Fruit fly (Drosophila melanogaster) whole organism, embryonic: ENCODE data around the gene CG9240.

Experiments
- CG11398 ChIP-seq: fragments of 200-800 bp; sonication (Bioruptor generic); optimal IDR thresholded peaks from 2 replicates; lab custom pipeline; 2016; ENCODE audit warnings: missing biosample characterization, missing genetic modification characterization
- CG12391 ChIP-seq: fragments of 200-800 bp; sonication (Bioruptor generic); optimal IDR thresholded peaks from 3 replicates; lab custom pipeline; 2018; ENCODE audit warnings: missing biosample characterization, mild to moderate bottlenecking, missing genetic modification characterization, moderate library complexity
- CG15011 ChIP-seq: fragments of 200-800 bp; sonication (Bioruptor generic); optimal IDR thresholded peaks from 3 replicates; lab custom pipeline; 2018; ENCODE audit warnings: missing biosample characterization, mild to moderate bottlenecking, missing genetic modification characterization
- CG16779 ChIP-seq: fragments of 200-800 bp; sonication (Bioruptor generic); IDR thresholded peaks from 2 replicates; pipeline ENCODE4 v1.3.6; 2022; ENCODE audit warnings: missing biosample characterization, missing genetic modification characterization
- CG16815 ChIP-seq: fragments of 200-800 bp; sonication (Bioruptor generic); optimal IDR thresholded peaks from 3 replicates; lab custom pipeline; 2017; ENCODE audit warnings: missing biosample characterization, mild to moderate bottlenecking, missing genetic modification characterization
- CG16863 ChIP-seq: fragments of 200-800 bp; sonication (Bioruptor generic); optimal IDR thresholded peaks from 3 replicates; lab custom pipeline; 2016; ENCODE audit warnings: missing biosample characterization, missing genetic modification characterization
- CG32767 ChIP-seq: fragments of 200-800 bp; sonication (Bioruptor generic); IDR thresholded peaks from 2 replicates; pipeline ENCODE4 v1.3.6; 2022; ENCODE audit warnings: missing biosample characterization, missing genetic modification characterization
- CG4282 ChIP-seq: fragments of 200-800 bp; sonication (Bioruptor generic); optimal IDR thresholded peaks from 2 replicates; lab custom pipeline; 2016; ENCODE audit warnings: missing biosample characterization, missing genetic modification characterization
- CG7928 ChIP-seq: fragments of 200-800 bp; sonication (Bioruptor generic); optimal IDR thresholded peaks from 2 replicates; lab custom pipeline; 2017; ENCODE audit warnings: missing biosample characterization, mild to moderate bottlenecking, missing genetic modification characterization
- CG8281 ChIP-seq: fragments of 200-800 bp; sonication (Bioruptor generic); optimal IDR thresholded peaks from 2 replicates; lab custom pipeline; 2018; ENCODE audit warnings: missing biosample characterization, mild to moderate bottlenecking, missing genetic modification characterization, moderate library complexity
- Doc3 ChIP-seq: fragments of 200-800 bp; sonication (Bioruptor generic); IDR thresholded peaks from 3 replicates; pipeline ENCODE4 v1.3.6; 2022; ENCODE audit warnings: missing biosample characterization, missing genetic modification characterization; ENCODE audit not compliant: partially characterized antibody
- Gug ChIP-seq: fragments of 200-800 bp; sonication (Bioruptor generic); IDR thresholded peaks from 4 replicates; pipeline ENCODE4 v1.3.6; 2022; ENCODE audit warnings: missing biosample characterization, missing genetic modification characterization
- NfI ChIP-seq: fragments of 200-800 bp; sonication (Bioruptor generic); optimal IDR thresholded peaks from 3 replicates; lab custom pipeline; 2018; ENCODE audit warnings: missing biosample characterization, mild to moderate bottlenecking, missing genetic modification characterization, moderate library complexity
- gt ChIP-seq: fragments of 200-800 bp; sonication (Bioruptor generic); IDR thresholded peaks from 2 replicates; pipeline ENCODE4 v1.3.6; 2022; ENCODE audit warnings: missing biosample characterization, missing genetic modification characterization

DNA sequence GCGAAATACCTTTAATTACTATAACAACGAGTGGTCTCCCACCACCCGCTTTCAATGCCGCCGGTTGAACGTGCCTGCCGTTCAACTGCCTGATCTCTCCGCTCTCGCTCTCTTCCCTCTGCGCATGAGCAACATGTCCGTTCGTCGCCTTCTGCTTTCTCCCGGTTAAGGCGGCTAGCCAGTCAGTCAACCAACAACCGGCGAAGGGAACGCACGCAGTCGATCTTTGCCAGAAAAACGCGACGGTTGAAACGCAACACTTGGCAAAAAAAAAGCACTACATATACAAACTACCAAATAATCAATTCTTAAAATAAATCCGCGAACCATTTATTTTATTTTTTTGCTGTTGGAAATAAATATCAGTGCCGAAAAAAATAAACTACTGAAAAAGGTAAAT is 25.8 kb downstream of the CG9240 start, which contains the start of gene CG12708:
- no peak for TF ChIP-seq Doc3 (GFP tag; lab: Robert Waterston, UW)
- no peak for TF ChIP-seq CG16863
- TF ChIP-seq NfI (GFP tag; lab: Kevin White, UChicago), result no peak
- TF ChIP-seq CG16815 (GFP tag; lab: Kevin White, UChicago), result no peak
- no peak for TF ChIP-seq gt (GFP tag; lab: Robert Waterston, UW)
- TF ChIP-seq CG32767 (GFP tag; lab: Robert Waterston, UW), result no peak
- no peak for TF ChIP-seq CG4282 (GFP tag; lab: Kevin White, UChicago)
- TF ChIP-seq CG8281 (tag; lab: Kevin White, UChicago), result no peak
- no peak for TF ChIP-seq CG16779 (GFP tag; lab: Robert Waterston, UW)
- TF ChIP-seq CG15011 (GFP tag; lab: Kevin White, UChicago), result no peak
- no peak for TF ChIP-seq CG7928 (GFP tag; lab: Kevin White, UChicago)
- TF ChIP-seq CG12391 (tag; lab: Kevin White, UChicago), result no peak
- no peak for TF ChIP-seq CG11398 (GFP tag; lab: Kevin White, UChicago)
- TF ChIP-seq Gug (GFP tag; lab: Robert Waterston, UW), result no peak
